Worm (Caenorhabditis elegans): ENCODE results near the gene K09G1.1.

K09G1.1 gene

ce11 chrV:9582594-9583322 is 587 bp upstream of the K09G1.1 start, which contains the start of gene rtfo-1:
TSS of gene rtfo-1 (minus strand) at chrV:9582644.
- TF ChIP-seq ref-1 (GFP tag; conservative IDR thresholded peaks at IDR 0.05) (no peak), klf-2 (GFP tag; conservative IDR thresholded peaks at IDR 0.05) (0 out of 2 replicates have a peak, but pooled peaks have one; percentile 34), med-1 (GFP tag; optimal IDR thresholded peaks at IDR 0.05; ENCODE audit: insufficient read depth) (peak; percentile 89), tab-1 (GFP tag; IDR thresholded peaks at IDR 0.05) (no peak), ztf-29 (GFP tag; IDR thresholded peaks at IDR 0.05) (peak; percentile 80; the same call in 1 of the 2 replicates), T22C8.4 (GFP tag; IDR thresholded peaks at IDR 0.05) (no peak), flt-1 (GFP tag; IDR thresholded peaks at IDR 0.05) (peak; percentile 84), ztf-23 (GFP tag; IDR thresholded peaks at IDR 0.05) (peak; percentile 82), cog-1 (tag; optimal IDR thresholded peaks at IDR 0.05) (peak; percentile 55)

ce11 chrV:9584263-9584662 is 918 bp downstream of the K09G1.1 start:
- TF ChIP-seq med-1 (GFP tag; optimal IDR thresholded peaks at IDR 0.05; ENCODE audit: insufficient read depth) (no peak), T22C8.4 (GFP tag; IDR thresholded peaks at IDR 0.05) (no peak), tab-1 (GFP tag; IDR thresholded peaks at IDR 0.05) (no peak), ztf-29 (GFP tag; IDR thresholded peaks at IDR 0.05) (no peak), ref-1 (GFP tag; conservative IDR thresholded peaks at IDR 0.05) (no peak)

- TF ChIP-seq flt-1 (GFP tag; IDR thresholded peaks at IDR 0.05) (no peak), T22C8.4 (GFP tag; IDR thresholded peaks at IDR 0.05) (no peak), ref-1 (GFP tag; conservative IDR thresholded peaks at IDR 0.05) (no peak), ztf-23 (GFP tag; IDR thresholded peaks at IDR 0.05) (no peak), cog-1 (tag; optimal IDR thresholded peaks at IDR 0.05) (no peak), klf-2 (GFP tag; conservative IDR thresholded peaks at IDR 0.05) (no peak), med-1 (GFP tag; optimal IDR thresholded peaks at IDR 0.05; ENCODE audit: insufficient read depth) (no peak), ztf-29 (GFP tag; IDR thresholded peaks at IDR 0.05) (no peak), tab-1 (GFP tag; IDR thresholded peaks at IDR 0.05) (no peak)
Measured at ce11 chrV:9587619-9588018, 4.3 kb downstream of the K09G1.1 start.

- TF ChIP-seq cog-1 (tag; optimal IDR thresholded peaks at IDR 0.05) (no peak), med-1 (GFP tag; optimal IDR thresholded peaks at IDR 0.05; ENCODE audit: insufficient read depth) (no peak), ref-1 (GFP tag; conservative IDR thresholded peaks at IDR 0.05) (no peak), tab-1 (GFP tag; IDR thresholded peaks at IDR 0.05) (no peak), ztf-23 (GFP tag; IDR thresholded peaks at IDR 0.05) (no peak), ztf-29 (GFP tag; IDR thresholded peaks at IDR 0.05) (no peak), flt-1 (GFP tag; IDR thresholded peaks at IDR 0.05) (no peak), T22C8.4 (GFP tag; IDR thresholded peaks at IDR 0.05) (no peak), klf-2 (GFP tag; conservative IDR thresholded peaks at IDR 0.05) (no peak)
Measured at ce11 chrV:9588574-9588973, 5.2 kb downstream of the K09G1.1 start.

- TF ChIP-seq ztf-23 (GFP tag; IDR thresholded peaks at IDR 0.05): no peak
- no peak for TF ChIP-seq med-1 (GFP tag; optimal IDR thresholded peaks at IDR 0.05; ENCODE audit: insufficient read depth)
- TF ChIP-seq flt-1 (GFP tag; IDR thresholded peaks at IDR 0.05): no peak
- no peak for TF ChIP-seq tab-1 (GFP tag; IDR thresholded peaks at IDR 0.05)
Measured at ce11 chrV:9590317-9590716, 7.0 kb downstream of the K09G1.1 start, which contains the start of gene K09G1.2. TSS of gene K09G1.2 (plus strand) at chrV:9590617.

- peak; percentile 75; the same call in 1 of the 2 replicates for TF ChIP-seq flt-1 (GFP tag; IDR thresholded peaks at IDR 0.05)
Measured at ce11 chrV:9603488-9603887, 20.1 kb downstream of the K09G1.1 start.

- TF ChIP-seq med-1 (GFP tag; optimal IDR thresholded peaks at IDR 0.05; ENCODE audit: insufficient read depth) (no peak), tab-1 (GFP tag; IDR thresholded peaks at IDR 0.05) (no peak), flt-1 (GFP tag; IDR thresholded peaks at IDR 0.05) (no peak), klf-2 (GFP tag; conservative IDR thresholded peaks at IDR 0.05) (no peak), T22C8.4 (GFP tag; IDR thresholded peaks at IDR 0.05) (no peak), ztf-29 (GFP tag; IDR thresholded peaks at IDR 0.05) (no peak), cog-1 (tag; optimal IDR thresholded peaks at IDR 0.05) (no peak), ref-1 (GFP tag; conservative IDR thresholded peaks at IDR 0.05) (no peak), ztf-23 (GFP tag; IDR thresholded peaks at IDR 0.05) (no peak)
Measured at ce11 chrV:9608256-9608655, 24.9 kb downstream of the K09G1.1 start, which contains the start of gene dop-2. TSS of gene dop-2 (plus strand) at chrV:9608556.

ce11 chrV:9609217-9609616 is 25.9 kb downstream of the K09G1.1 start:
- no peak for TF ChIP-seq T22C8.4 (GFP tag; IDR thresholded peaks at IDR 0.05)
- no peak for TF ChIP-seq ztf-23 (GFP tag; IDR thresholded peaks at IDR 0.05)
- no peak for TF ChIP-seq ztf-29 (GFP tag; IDR thresholded peaks at IDR 0.05)
- no peak for TF ChIP-seq cog-1 (tag; optimal IDR thresholded peaks at IDR 0.05)
- TF ChIP-seq ref-1 (GFP tag; conservative IDR thresholded peaks at IDR 0.05): no peak
- TF ChIP-seq flt-1 (GFP tag; IDR thresholded peaks at IDR 0.05): no peak
- TF ChIP-seq tab-1 (GFP tag; IDR thresholded peaks at IDR 0.05): no peak
- TF ChIP-seq klf-2 (GFP tag; conservative IDR thresholded peaks at IDR 0.05): no peak
- no peak for TF ChIP-seq med-1 (GFP tag; optimal IDR thresholded peaks at IDR 0.05; ENCODE audit: insufficient read depth)

- no peak for TF ChIP-seq T22C8.4 (GFP tag; IDR thresholded peaks at IDR 0.05)
- no peak for TF ChIP-seq klf-2 (GFP tag; conservative IDR thresholded peaks at IDR 0.05)
- no peak for TF ChIP-seq tab-1 (GFP tag; IDR thresholded peaks at IDR 0.05)
Measured at ce11 chrV:9615725-9616124, 32.4 kb downstream of the K09G1.1 start, which contains the start of gene pqn-63. TSS of gene pqn-63 (plus strand) at chrV:9616031.

ce11 chrV:9616130-9616529 is 32.8 kb downstream of the K09G1.1 start:
- TF ChIP-seq T22C8.4 (GFP tag; IDR thresholded peaks at IDR 0.05): no peak
- TF ChIP-seq med-1 (GFP tag; optimal IDR thresholded peaks at IDR 0.05; ENCODE audit: insufficient read depth): no peak
- TF ChIP-seq flt-1 (GFP tag; IDR thresholded peaks at IDR 0.05): no peak
- no peak for TF ChIP-seq ref-1 (GFP tag; conservative IDR thresholded peaks at IDR 0.05)
- TF ChIP-seq klf-2 (GFP tag; conservative IDR thresholded peaks at IDR 0.05): no peak
- TF ChIP-seq tab-1 (GFP tag; IDR thresholded peaks at IDR 0.05): no peak
- no peak for TF ChIP-seq ztf-29 (GFP tag; IDR thresholded peaks at IDR 0.05)
- no peak for TF ChIP-seq cog-1 (tag; optimal IDR thresholded peaks at IDR 0.05)
- no peak for TF ChIP-seq ztf-23 (GFP tag; IDR thresholded peaks at IDR 0.05)

All from whole organism, midembryonic.